Worm (Caenorhabditis elegans): Measurements from ENCODE around the gene dur-1.

dur-1 gene

DNA sequence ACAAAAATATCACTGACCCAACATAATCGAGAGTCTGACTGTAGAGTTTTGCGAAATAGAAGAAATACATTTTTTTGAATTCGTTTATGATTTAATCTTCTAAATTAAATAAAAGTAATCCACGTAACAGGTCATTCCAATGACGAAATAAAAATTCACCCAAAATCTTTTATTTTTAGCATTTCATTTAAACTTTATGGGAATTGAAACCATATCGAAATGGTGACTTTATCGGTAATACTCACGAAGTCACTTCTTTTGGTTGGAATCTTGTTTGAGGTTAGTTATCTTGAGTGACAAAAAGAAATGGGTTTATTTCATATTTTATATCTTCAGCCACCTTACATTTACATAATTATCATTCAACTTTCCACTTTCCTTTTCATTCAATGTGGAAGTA is 44.6 kb upstream of the dur-1 start, which contains the start of the genes C47E12.12 and C47E12.10:
Gene C47E12.12 (minus strand): TSS at position 101 of the 400 bp plus-strand sequence.
Gene C47E12.10 (plus strand): TSS at position 172 of the 400 bp plus-strand sequence.
- TF ChIP-seq pha-4 (tag; optimal IDR thresholded peaks at IDR 0.05), result no peak
- TF ChIP-seq M03D4.4 (tag; optimal IDR thresholded peaks at IDR 0.05), result no peak
- TF ChIP-seq snpc-4 (tag; optimal IDR thresholded peaks at IDR 0.05), result no peak
- TF ChIP-seq nhr-76 (tag; optimal IDR thresholded peaks at IDR 0.05), result no peak
- TF ChIP-seq nhr-28 (tag; optimal IDR thresholded peaks at IDR 0.05), result no peak
- no peak for TF ChIP-seq elt-3 (tag; optimal IDR thresholded peaks at IDR 0.05)
- no peak for TF ChIP-seq hlh-1 (tag; optimal IDR thresholded peaks at IDR 0.05)
- no peak for TF ChIP-seq unc-120 (tag; optimal IDR thresholded peaks at IDR 0.05; ENCODE audit: poor library complexity, severe bottlenecking)
- TF ChIP-seq ceh-83 (GFP tag; optimal IDR thresholded peaks at IDR 0.05), result no peak
- TF ChIP-seq ceh-39 (tag; optimal IDR thresholded peaks at IDR 0.05), result no peak
- TF ChIP-seq tbx-8 (GFP tag; optimal IDR thresholded peaks at IDR 0.05), result no peak
- TF ChIP-seq flh-1 (GFP tag; optimal IDR thresholded peaks at IDR 0.05), result no peak
- no peak for TF ChIP-seq nhr-12 (tag; optimal IDR thresholded peaks at IDR 0.05)

DNA sequence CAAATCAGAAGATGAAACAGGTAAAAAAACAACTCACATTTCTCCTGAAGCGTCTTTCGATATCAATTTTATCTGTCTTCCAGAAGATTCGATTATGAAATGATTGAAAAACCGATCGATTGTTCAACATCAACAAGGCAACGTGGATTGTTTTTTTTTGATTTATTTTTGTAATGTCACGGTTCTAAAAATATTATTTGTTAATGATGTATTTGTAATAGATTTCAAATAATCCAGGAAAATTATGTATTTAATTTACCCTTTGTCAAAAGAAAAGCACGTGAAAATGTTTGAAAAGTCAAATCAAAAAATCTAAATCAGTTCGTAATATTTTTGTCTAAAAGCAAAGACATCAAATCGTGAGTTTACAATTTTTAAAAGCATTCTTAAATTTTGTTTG is 41.1 kb upstream of the dur-1 start, which contains the start of the genes kin-5 and C47E12.11:
Gene kin-5 (minus strand): TSS at position 101 of the 400 bp plus-strand sequence.
Gene C47E12.11 (plus strand): TSS at position 320 of the 400 bp plus-strand sequence.
- TF ChIP-seq ceh-43 (GFP tag; optimal IDR thresholded peaks at IDR 0.05), result no peak
- no peak for TF ChIP-seq M03D4.4 (tag; optimal IDR thresholded peaks at IDR 0.05)
- TF ChIP-seq unc-120 (tag; optimal IDR thresholded peaks at IDR 0.05; ENCODE audit: poor library complexity, severe bottlenecking), result no peak
- no peak for TF ChIP-seq tbx-8 (GFP tag; optimal IDR thresholded peaks at IDR 0.05)
- TF ChIP-seq mab-5 (tag; optimal IDR thresholded peaks at IDR 0.05), result no peak
- no peak for TF ChIP-seq pha-4 (tag; optimal IDR thresholded peaks at IDR 0.05)
- TF ChIP-seq ham-2 (GFP tag; optimal IDR thresholded peaks at IDR 0.05), result no peak
- TF ChIP-seq elt-1 (tag; optimal IDR thresholded peaks at IDR 0.05; ENCODE audit: borderline replicate concordance, insufficient read depth), result no peak
- TF ChIP-seq nhr-28 (tag; optimal IDR thresholded peaks at IDR 0.05), result no peak

DNA sequence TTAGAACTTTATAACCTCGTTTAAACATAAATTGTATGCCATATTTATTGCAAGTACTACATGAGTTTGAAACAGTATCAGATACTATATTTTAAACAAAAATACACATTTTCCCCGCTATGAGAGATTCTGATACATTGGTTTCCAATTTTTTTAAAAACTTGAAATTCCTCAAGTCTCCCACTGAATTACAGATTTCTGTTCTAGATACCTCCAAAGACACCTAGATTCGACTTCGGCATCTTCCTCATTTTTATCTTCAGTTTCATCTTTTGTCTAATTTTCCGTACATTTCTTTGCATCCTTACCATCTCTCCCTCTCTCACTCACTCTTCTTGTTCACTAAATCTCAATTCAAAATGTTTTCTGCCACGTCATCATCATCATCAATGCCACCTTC is 35.9 kb upstream of the dur-1 start, which contains the start of gene T13H10.2:
Gene T13H10.2 (plus strand): TSS at position 301 of the 400 bp plus-strand sequence.
- TF ChIP-seq nhr-76 (tag; optimal IDR thresholded peaks at IDR 0.05) (no peak), drap-1 (GFP tag; optimal IDR thresholded peaks at IDR 0.05) (no peak), bed-3 (GFP tag; optimal IDR thresholded peaks at IDR 0.05) (no peak), lsy-2 (tag; optimal IDR thresholded peaks at IDR 0.05) (no peak), pha-4 (tag; optimal IDR thresholded peaks at IDR 0.05) (no peak), ceh-83 (GFP tag; optimal IDR thresholded peaks at IDR 0.05) (no peak), ceh-39 (tag; optimal IDR thresholded peaks at IDR 0.05) (no peak), sptf-1 (tag; optimal IDR thresholded peaks at IDR 0.05) (no peak), mab-5 (tag; optimal IDR thresholded peaks at IDR 0.05) (no peak), lin-32 (GFP tag; optimal IDR thresholded peaks at IDR 0.05) (no peak), sem-2 (GFP tag; optimal IDR thresholded peaks at IDR 0.05) (no peak)

DNA sequence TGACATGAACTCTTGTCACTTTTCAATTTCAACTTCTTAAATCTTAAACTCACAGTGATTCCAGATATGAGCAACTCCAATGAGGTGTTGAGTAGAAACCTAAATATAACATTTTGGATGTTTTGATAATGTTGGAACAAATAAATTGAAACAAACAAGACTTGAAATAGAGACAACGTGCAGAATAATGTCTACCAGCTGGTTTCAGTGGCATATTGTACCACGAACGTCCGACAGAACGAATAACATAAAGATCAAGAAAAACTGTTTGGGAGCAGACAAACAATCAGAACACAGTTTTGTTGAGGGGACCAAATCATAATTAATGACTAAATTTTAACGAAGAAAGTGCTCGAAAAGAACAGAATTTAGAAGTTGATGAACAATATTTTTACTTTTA is 25.3 kb upstream of the dur-1 start, which contains the start of gene gon-1:
Gene gon-1 (minus strand): TSS at position 101 of the 400 bp plus-strand sequence.
- no peak for TF ChIP-seq ces-1 (GFP tag; optimal IDR thresholded peaks at IDR 0.05)
- TF ChIP-seq M03D4.4 (tag; optimal IDR thresholded peaks at IDR 0.05), result no peak
- TF ChIP-seq drap-1 (GFP tag; optimal IDR thresholded peaks at IDR 0.05), result no peak
- no peak for TF ChIP-seq tbx-8 (GFP tag; optimal IDR thresholded peaks at IDR 0.05)
- TF ChIP-seq ceh-43 (GFP tag; optimal IDR thresholded peaks at IDR 0.05), result no peak
- no peak for TF ChIP-seq ceh-83 (GFP tag; optimal IDR thresholded peaks at IDR 0.05)
- no peak for TF ChIP-seq pha-4 (tag; optimal IDR thresholded peaks at IDR 0.05)
- no peak for TF ChIP-seq unc-62 (GFP tag; optimal IDR thresholded peaks at IDR 0.05)
- no peak for TF ChIP-seq sem-2 (GFP tag; optimal IDR thresholded peaks at IDR 0.05)
- TF ChIP-seq nhr-76 (tag; optimal IDR thresholded peaks at IDR 0.05), result no peak
- TF ChIP-seq nhr-12 (tag; optimal IDR thresholded peaks at IDR 0.05), result no peak
- TF ChIP-seq lin-13 (tag; optimal IDR thresholded peaks at IDR 0.05), result no peak
- no peak for TF ChIP-seq ztf-11 (tag; optimal IDR thresholded peaks at IDR 0.05)
- no peak for TF ChIP-seq snpc-4 (tag; optimal IDR thresholded peaks at IDR 0.05)
- no peak for TF ChIP-seq mls-2 (tag; optimal IDR thresholded peaks at IDR 0.05)

DNA sequence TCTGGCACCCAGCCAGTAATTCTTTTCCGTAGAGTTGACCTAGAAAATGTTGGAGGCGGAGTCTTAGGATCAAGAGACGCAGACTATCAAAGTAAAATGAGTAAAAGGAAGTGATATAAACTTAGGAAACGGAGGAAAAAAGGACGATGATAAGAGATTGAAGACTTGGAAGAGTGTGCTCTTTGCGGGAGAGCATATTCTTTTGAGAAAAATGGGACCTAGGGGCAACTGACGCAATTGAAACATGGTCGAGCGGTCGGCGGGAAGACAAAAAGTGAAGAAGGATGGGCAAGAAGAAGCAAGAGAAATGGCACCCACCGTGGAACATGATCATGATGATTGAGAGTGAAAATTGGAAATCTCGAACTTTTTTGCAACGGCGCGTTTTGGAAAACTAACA is 20.0 kb upstream of the dur-1 start:
- TF ChIP-seq hlh-1 (tag; optimal IDR thresholded peaks at IDR 0.05) (peak; percentile 60), pha-4 (tag; optimal IDR thresholded peaks at IDR 0.05) (no peak), unc-120 (tag; optimal IDR thresholded peaks at IDR 0.05; ENCODE audit: poor library complexity, severe bottlenecking) (peak; percentile 10), ceh-39 (tag; optimal IDR thresholded peaks at IDR 0.05) (no peak), nhr-12 (tag; optimal IDR thresholded peaks at IDR 0.05) (no peak), ceh-83 (GFP tag; optimal IDR thresholded peaks at IDR 0.05) (no peak)

All from whole organism, mixed stage, embryonic.